Worm (Caenorhabditis elegans): Measurements from ENCODE around the gene F59D12.2.

F59D12.2 gene

ce11 chrX:15675622-15676021, at the start of gene F59D12.2:
Gene F59D12.2 (minus strand): TSS chrX:15675722.
- no peak for TF ChIP-seq unc-62 (GFP tag; optimal IDR thresholded peaks at IDR 0.05)

DNA sequence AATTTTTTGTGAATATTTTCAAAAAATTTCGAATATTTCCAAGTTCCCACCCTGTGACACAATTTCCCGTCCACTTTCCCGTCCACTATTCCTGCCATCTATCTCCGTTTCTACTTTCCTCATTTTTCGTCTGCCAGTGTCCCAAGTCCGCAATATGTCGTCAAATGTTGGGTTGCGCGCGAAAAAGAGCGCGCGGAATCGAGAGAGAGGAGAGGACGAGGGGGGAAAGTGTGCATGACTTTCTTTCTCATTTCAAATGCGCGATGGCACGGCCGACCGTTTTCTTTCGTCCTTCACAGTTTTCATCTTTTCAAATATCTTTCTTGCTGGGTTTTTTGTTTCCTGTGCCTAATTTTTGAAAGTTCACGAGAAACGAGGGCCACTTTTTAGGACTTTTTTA, 49.5 kb upstream of the F59D12.2 start:
- no peak for TF ChIP-seq unc-62 (GFP tag; optimal IDR thresholded peaks at IDR 0.05)

DNA sequence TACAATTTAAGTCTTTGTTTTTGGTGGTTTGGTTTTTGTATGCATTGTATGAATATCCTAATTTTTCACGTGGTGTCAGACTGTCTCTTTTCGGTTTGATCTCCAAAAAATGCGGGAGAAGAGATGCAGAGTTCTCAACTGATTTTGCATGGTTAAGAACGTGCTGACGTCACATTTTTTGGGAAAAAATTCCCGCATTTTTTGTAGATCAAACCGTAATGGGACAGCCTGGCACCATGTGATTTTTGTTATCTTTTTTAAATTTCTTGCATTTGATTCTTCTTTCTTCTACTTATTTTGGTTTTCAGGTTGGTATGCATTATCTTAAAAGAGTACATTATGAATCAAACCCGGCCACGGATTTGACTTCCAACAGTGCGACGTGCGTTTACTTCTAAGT, 45.8 kb upstream of the F59D12.2 start, which contains the start of gene ZK662.5:
ZK662.5 (plus strand) TSS at position 301 of the 400 bp plus-strand sequence.
- no peak for TF ChIP-seq unc-62 (GFP tag; optimal IDR thresholded peaks at IDR 0.05)

- TF ChIP-seq unc-62 (GFP tag; optimal IDR thresholded peaks at IDR 0.05) = no peak
Observed at ce11 chrX:15718325-15718724, 42.8 kb upstream of the F59D12.2 start, which contains the start of gene ZK662.6. Gene ZK662.6 (plus strand): TSS chrX:15718625.

DNA sequence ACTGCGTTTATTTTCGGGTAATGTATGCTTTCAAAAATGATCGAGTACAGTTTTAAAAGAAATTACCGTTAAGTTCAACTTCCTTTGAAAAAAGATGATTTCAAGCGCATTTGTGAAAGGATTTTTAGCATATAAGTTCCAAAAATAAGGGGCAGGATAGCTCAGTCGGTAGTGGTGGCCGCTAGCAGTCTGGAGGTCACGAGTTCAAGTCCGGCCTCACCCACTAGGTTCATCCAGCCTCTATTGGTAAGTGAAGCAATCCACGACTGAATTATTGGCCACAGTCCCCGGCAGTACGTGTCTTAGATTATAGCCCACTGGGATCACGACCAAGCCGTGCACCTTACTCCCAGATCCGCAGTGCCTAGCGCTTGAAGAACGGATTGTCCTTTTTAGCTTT, 41.4 kb upstream of the F59D12.2 start:
- TF ChIP-seq unc-62 (GFP tag; optimal IDR thresholded peaks at IDR 0.05) = no peak

ce11 chrX:15713189-15713588, 37.7 kb upstream of the F59D12.2 start:
- no peak for TF ChIP-seq unc-62 (GFP tag; optimal IDR thresholded peaks at IDR 0.05)

ce11 chrX:15709594-15709993, 34.1 kb upstream of the F59D12.2 start:
- no peak for TF ChIP-seq unc-62 (GFP tag; optimal IDR thresholded peaks at IDR 0.05)

ce11 chrX:15707913-15708312, 32.4 kb upstream of the F59D12.2 start, which contains the start of gene nhr-48:
Gene nhr-48 (plus strand): TSS chrX:15708213.
- no peak for TF ChIP-seq unc-62 (GFP tag; optimal IDR thresholded peaks at IDR 0.05)

DNA sequence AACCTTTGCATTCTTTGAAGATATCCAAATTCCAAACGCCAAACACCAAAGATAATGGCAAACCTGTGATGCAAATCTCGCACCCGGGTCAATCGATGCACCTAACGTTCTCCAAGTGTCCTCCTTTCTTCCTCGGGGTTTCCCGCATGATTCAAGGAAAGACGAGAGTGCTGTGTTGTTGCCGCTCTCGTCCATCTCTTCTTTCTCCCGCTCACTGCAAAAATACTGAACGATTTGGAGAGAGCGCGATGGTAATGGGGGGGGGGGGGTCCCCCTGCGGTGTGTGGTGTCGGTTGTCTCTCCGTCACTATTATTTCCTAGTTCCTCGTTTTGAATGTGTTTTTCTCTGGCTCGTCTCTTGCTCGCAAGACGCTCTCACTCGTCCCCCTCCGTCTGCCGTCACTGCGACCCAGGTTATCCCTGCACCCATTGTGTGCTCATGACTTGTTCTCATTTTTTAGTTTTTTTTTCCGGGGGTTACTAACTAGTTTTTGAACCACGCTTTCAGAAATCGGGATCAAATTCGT, 31.9 kb upstream of the F59D12.2 start:
- TF ChIP-seq unc-62 (GFP tag; optimal IDR thresholded peaks at IDR 0.05) = no peak

ce11 chrX:15706108-15706676, 30.7 kb upstream of the F59D12.2 start:
- TF ChIP-seq unc-62 (GFP tag; optimal IDR thresholded peaks at IDR 0.05) = no peak

ce11 chrX:15704579-15705110, 29.1 kb upstream of the F59D12.2 start:
- no peak for TF ChIP-seq unc-62 (GFP tag; optimal IDR thresholded peaks at IDR 0.05)

DNA sequence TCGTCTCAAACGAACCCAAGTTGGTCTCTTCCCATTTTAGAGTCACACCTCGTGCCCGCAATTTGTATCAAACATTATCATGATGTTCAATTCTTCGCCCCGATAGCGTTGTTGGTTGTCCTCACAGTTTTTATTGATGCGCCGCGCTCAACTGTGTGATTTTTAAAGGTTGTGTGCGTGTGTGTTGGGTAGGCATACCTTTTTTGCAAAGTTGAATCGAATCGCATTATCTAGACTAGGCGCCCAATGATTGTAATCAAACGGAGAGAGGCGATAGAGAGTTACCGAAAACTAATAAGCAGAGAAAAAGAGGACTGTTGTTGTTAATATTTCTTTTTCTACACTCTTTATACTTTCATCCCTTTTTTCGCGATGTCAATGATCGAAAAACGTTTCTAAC, 24.7 kb upstream of the F59D12.2 start:
- no peak for TF ChIP-seq unc-62 (GFP tag; optimal IDR thresholded peaks at IDR 0.05)

DNA sequence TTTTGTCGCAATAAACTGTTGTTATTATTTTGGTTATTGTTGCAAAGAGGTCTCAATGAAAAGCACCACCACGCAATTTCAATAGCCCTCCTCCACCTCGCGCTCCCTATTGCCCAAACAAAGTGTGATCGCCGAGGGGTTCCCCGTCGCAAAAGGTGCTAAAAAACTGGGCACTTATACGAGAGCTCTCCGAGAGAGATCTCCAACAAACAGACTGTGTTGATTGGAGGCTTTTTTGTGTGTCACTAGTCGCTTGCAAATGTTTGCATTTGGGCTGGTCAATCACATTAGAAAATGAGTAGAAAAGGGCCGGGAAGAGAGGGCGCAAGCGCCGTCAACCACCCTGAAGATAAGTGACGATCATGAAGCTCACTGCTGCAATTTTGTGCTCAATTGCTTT, 20.9 kb upstream of the F59D12.2 start, which contains the start of gene ZK662.2:
ZK662.2 (plus strand) TSS at position 301 of the 400 bp plus-strand sequence.
- no peak for TF ChIP-seq unc-62 (GFP tag; optimal IDR thresholded peaks at IDR 0.05)

DNA sequence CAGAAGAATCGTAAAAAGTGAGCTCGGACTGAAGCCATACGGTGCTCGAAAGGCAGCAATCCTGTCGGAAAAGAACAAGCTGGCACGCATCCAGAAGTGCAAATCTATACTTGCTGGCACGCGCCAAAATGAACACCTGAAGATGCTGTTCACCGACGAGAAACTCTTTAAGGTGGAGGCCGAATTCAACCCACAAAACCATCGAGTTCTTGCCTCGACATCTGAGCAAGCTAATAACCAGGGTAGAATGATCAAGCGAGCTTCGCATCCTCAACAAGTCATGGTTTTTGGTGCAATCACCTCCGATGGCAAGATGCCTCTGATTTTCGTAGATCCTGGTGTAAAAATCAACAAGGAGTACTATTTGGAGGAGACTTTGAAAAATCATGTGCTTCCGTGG, 17.9 kb upstream of the F59D12.2 start:
- TF ChIP-seq unc-62 (GFP tag; optimal IDR thresholded peaks at IDR 0.05) = no peak

ce11 chrX:15689244-15689643, 13.7 kb upstream of the F59D12.2 start, which contains the start of gene C03H12.1:
Gene C03H12.1 (plus strand): TSS chrX:15689449.
- TF ChIP-seq unc-62 (GFP tag; optimal IDR thresholded peaks at IDR 0.05) = no peak

DNA sequence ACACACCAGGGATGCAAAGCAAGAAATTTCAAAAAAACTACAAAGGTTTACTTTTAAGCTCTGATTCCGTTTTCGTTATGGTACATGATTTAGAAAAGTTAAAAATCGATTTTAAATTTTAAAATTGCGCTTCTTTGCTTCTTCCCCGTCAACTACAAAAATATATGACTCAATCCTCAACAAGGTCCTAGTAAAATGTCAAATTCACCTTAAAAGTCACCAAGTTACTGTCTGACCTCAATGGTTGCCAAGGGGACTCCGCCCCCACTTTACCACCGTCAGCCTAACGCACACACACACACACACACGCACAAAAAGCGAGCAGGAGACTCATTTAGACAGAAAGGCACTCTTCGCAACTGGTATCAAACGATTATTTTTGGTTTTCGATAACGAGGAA, 5.9 kb upstream of the F59D12.2 start, which contains the start of gene gpn-1:
gpn-1 (plus strand) TSS at position 301 of the 400 bp plus-strand sequence.
- TF ChIP-seq unc-62 (GFP tag; optimal IDR thresholded peaks at IDR 0.05) = no peak

- no peak for TF ChIP-seq unc-62 (GFP tag; optimal IDR thresholded peaks at IDR 0.05)
Observed at ce11 chrX:15668695-15669094, 6.8 kb downstream of the F59D12.2 start.

Measured in whole organism, dauer.